Worm (Caenorhabditis elegans): ENCODE results near the gene F28H6.7.

ce11 chrX:14090089-14090488, 25.8 kb upstream of the F28H6.7 start, which contains the start of gene dsl-4:
- TF ChIP-seq Y53G8AR.9 (GFP tag; conservative IDR thresholded peaks at IDR 0.05), result no peak
- TF ChIP-seq ztf-6 (GFP tag; IDR thresholded peaks at IDR 0.05), result no peak
- TF ChIP-seq Y79H2A.3 (GFP tag; conservative IDR thresholded peaks at IDR 0.05), result no peak
